Worm (Caenorhabditis elegans) whole organism, early embryonic: Measurements from ENCODE around the gene Y54G2A.13.

ENCODE experiments used
- aly-1 ChIP-seq: sonication (generic microtip); optimal IDR thresholded peaks from 2 replicates; lab custom pipeline; 2016; ENCODE audit warnings: missing genetic modification characterization, missing compliant biosample characterization
- ama-1 ChIP-seq: fragments of 150-350 bp; optimal IDR thresholded peaks from 2 replicates; lab custom pipeline; 2014
- flt-1 ChIP-seq: fragments of 200-800 bp; sonication (Bioruptor generic); IDR thresholded peaks from 2 replicates; pipeline ENCODE4 v1.3.6; 2022; ENCODE audit warnings: missing genetic modification characterization, missing compliant biosample characterization
- hmbx-1 ChIP-seq: sonication (generic microtip); optimal IDR thresholded peaks from 2 replicates; lab custom pipeline; 2016; ENCODE audit warnings: mild to moderate bottlenecking, missing genetic modification characterization, missing compliant biosample characterization
- hmg-4 ChIP-seq: fragments of 200-800 bp; sonication (Bioruptor generic); optimal IDR thresholded peaks from 2 replicates; lab custom pipeline; 2018; ENCODE audit warnings: mild to moderate bottlenecking, missing genetic modification characterization, missing compliant biosample characterization
- sea-1 ChIP-seq: fragments of 200-800 bp; sonication (Bioruptor generic); conservative IDR thresholded peaks from 2 replicates; pipeline ENCODE4 v1.3.6; 2022; ENCODE audit warnings: missing genetic modification characterization, missing compliant biosample characterization
- tra-4 ChIP-seq: sonication (generic microtip); optimal IDR thresholded peaks from 2 replicates; lab custom pipeline; 2017; ENCODE audit warnings: missing genetic modification characterization, missing compliant biosample characterization

DNA sequence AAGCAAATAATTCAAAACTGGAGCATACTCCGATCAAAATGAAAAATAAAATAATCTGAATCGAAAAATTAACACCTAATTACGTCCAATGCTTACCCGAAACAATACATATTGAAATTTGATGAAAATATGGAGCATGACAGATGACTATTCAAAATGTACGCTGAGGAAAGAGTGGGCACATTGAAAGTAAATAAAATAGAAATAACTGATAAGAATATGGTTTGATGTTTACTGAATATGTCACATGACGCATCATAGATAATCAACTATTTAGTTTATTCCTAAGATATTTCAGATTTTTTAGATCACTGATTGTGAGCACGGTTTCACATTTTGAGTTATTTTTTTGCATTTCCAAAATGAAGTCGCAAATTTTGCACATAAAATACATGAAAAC, 21.2 kb downstream of the Y54G2A.13 start, which contains the start of gene Y54G2A.52:
- TF ChIP-seq ama-1 (lab: Kevin White, UChicago) (no peak), sea-1 (GFP tag; lab: Robert Waterston, UW) (no peak), hmbx-1 (tag; lab: Kevin White, UChicago) (no peak), tra-4 (tag; lab: Kevin White, UChicago) (no peak), hmg-4 (GFP tag; lab: Kevin White, UChicago) (no peak), flt-1 (GFP tag; lab: Robert Waterston, UW) (no peak), aly-1 (no peak)
